Worm (Caenorhabditis elegans): Measurements from ENCODE around the gene K01A11.1.

Gene K01A11.1

ce11 chrIII:3400444-3400843 is 30.8 kb downstream of the K01A11.1 start (continued):
- TF ChIP-seq sdz-38 (tag; optimal IDR thresholded peaks at IDR 0.05) (no peak), madf-3 (GFP tag; IDR thresholded peaks at IDR 0.05) (0 out of 2 replicates have a peak, but pooled peaks have one; percentile 7), tbp1 (GFP tag; optimal IDR thresholded peaks at IDR 0.05) (peak; percentile 12), zim-3 (tag; optimal IDR thresholded peaks at IDR 0.05) (no peak), xnd-1 (tag; optimal IDR thresholded peaks at IDR 0.05) (peak; percentile 17), ets-4 (GFP tag; optimal IDR thresholded peaks at IDR 0.05) (no peak), nfya-2 (GFP tag; IDR thresholded peaks at IDR 0.05) (0 out of 2 replicates have a peak, but pooled peaks have one; percentile 64), F22D6.2 (tag; optimal IDR thresholded peaks at IDR 0.05) (no peak), nhr-80 (tag; optimal IDR thresholded peaks at IDR 0.05) (no peak), madf-6 (GFP tag; IDR thresholded peaks at IDR 0.05) (peak; percentile 42; the same call in 1 of the 2 replicates), gei-17 (GFP tag; optimal IDR thresholded peaks at IDR 0.05) (no peak), dox-1 (GFP tag; IDR thresholded peaks at IDR 0.05) (no peak), cebp-1 (GFP tag; IDR thresholded peaks at IDR 0.05) (no peak), cebp-1 (tag; optimal IDR thresholded peaks at IDR 0.05) (peak; percentile 32), hlh-26 (GFP tag; conservative IDR thresholded peaks at IDR 0.05) (no peak), chd-7 (tag; optimal IDR thresholded peaks at IDR 0.05) (no peak), nhr-27 (tag; optimal IDR thresholded peaks at IDR 0.05) (no peak), ceh-79 (tag; optimal IDR thresholded peaks at IDR 0.05) (no peak), egrh-3 (GFP tag; IDR thresholded peaks at IDR 0.05) (no peak), madf-8 (GFP tag; conservative IDR thresholded peaks at IDR 0.05) (no peak), K12H6.12 (tag; optimal IDR thresholded peaks at IDR 0.05) (no peak), F10E7.11 (tag; optimal IDR thresholded peaks at IDR 0.05) (no peak), lag-1 (GFP tag; IDR thresholded peaks at IDR 0.05) (no peak), mxl-1 (tag; optimal IDR thresholded peaks at IDR 0.05) (no peak), aptf-2 (GFP tag; conservative IDR thresholded peaks at IDR 0.05) (no peak), B0261.1 (tag; optimal IDR thresholded peaks at IDR 0.05) (no peak), lsl-1 (GFP tag; optimal IDR thresholded peaks at IDR 0.05) (peak; percentile 25), F33H1.4 (GFP tag; IDR thresholded peaks at IDR 0.05) (peak; percentile 22; the same call in 1 of the 2 replicates), bed-2 (GFP tag; IDR thresholded peaks at IDR 0.05) (no peak), Y53F4B.3 (GFP tag; IDR thresholded peaks at IDR 0.05) (no peak), lin-26 (GFP tag; IDR thresholded peaks at IDR 0.05) (0 out of 2 replicates have a peak, but pooled peaks have one; percentile 59), Y53G8AR.9 (GFP tag; conservative IDR thresholded peaks at IDR 0.05) (peak; percentile 73), snpc-4 (GFP tag; optimal IDR thresholded peaks at IDR 0.05) (no peak), snpc-4 (tag; optimal IDR thresholded peaks at IDR 0.05) (no peak), ceh-91 (GFP tag; IDR thresholded peaks at IDR 0.05) (no peak), mcd-1 (GFP tag; IDR thresholded peaks at IDR 0.05) (no peak), lin-35 (GFP tag; optimal IDR thresholded peaks at IDR 0.05) (no peak), D2030.7 (GFP tag; IDR thresholded peaks at IDR 0.05) (peak; percentile 32), snpc-1.1 (tag; optimal IDR thresholded peaks at IDR 0.05; ENCODE audit: insufficient read depth) (peak; percentile 57), egl-18 (GFP tag; IDR thresholded peaks at IDR 0.05) (no peak), bed-1 (GFP tag; IDR thresholded peaks at IDR 0.05) (no peak), Y95B8A.8 (GFP tag; IDR thresholded peaks at IDR 0.05) (0 out of 2 replicates have a peak, but pooled peaks have one; percentile 40), nfyb-1 (GFP tag; IDR thresholded peaks at IDR 0.05) (no peak), rcor-1 (GFP tag; IDR thresholded peaks at IDR 0.05) (no peak), ccch-3 (GFP tag; optimal IDR thresholded peaks at IDR 0.05) (no peak), him-1 (tag; optimal IDR thresholded peaks at IDR 0.05) (peak; percentile 38), F55B11.4 (tag; optimal IDR thresholded peaks at IDR 0.05; ENCODE audit: borderline replicate concordance, insufficient read depth) (no peak), akir-1 (GFP tag; optimal IDR thresholded peaks at IDR 0.05) (no peak), hrde-1 (tag; optimal IDR thresholded peaks at IDR 0.05; ENCODE audit: borderline replicate concordance) (peak; percentile 43)
